Worm (Caenorhabditis elegans): Measurements from ENCODE around the gene sri-67.

- TF ChIP-seq fkh-10 (GFP tag; optimal IDR thresholded peaks at IDR 0.05) (no peak), mdl-1 (tag; optimal IDR thresholded peaks at IDR 0.05) (no peak), ama-1 (optimal IDR thresholded peaks at IDR 0.05) (no peak), ceh-16 (tag; optimal IDR thresholded peaks at IDR 0.05) (no peak), eor-1 (tag; optimal IDR thresholded peaks at IDR 0.05) (no peak), nhr-28 (tag; optimal IDR thresholded peaks at IDR 0.05) (no peak), pqm-1 (tag; optimal IDR thresholded peaks at IDR 0.05) (no peak), jun-1 (tag; optimal IDR thresholded peaks at IDR 0.05) (no peak), nhr-25 (tag; optimal IDR thresholded peaks at IDR 0.05) (no peak), ceh-28 (tag; optimal IDR thresholded peaks at IDR 0.05) (no peak), nhr-237 (tag; optimal IDR thresholded peaks at IDR 0.05) (no peak), ceh-82 (tag; optimal IDR thresholded peaks at IDR 0.05) (no peak)
These were observed 49.5 kb downstream of the sri-67 start, which contains the start of gene Y113G7A.16 for ce11 chrV:20037287-20037686.

Data from whole organism, L3 larva.